Worm (Caenorhabditis elegans) whole organism, L3 larva: ENCODE measurements around the gene msp-63.

Experiments
- R02D3.7 ChIP-seq: fragments of 150-350 bp; optimal IDR thresholded peaks from 2 replicates; lab custom pipeline; 2014; ENCODE audit warnings: missing biosample characterization, missing genetic modification characterization
- ama-1 ChIP-seq: fragments of 150-350 bp; optimal IDR thresholded peaks from 2 replicates; lab custom pipeline; 2018
- ceh-16 ChIP-seq: sonication (generic microtip); optimal IDR thresholded peaks from 2 replicates; lab custom pipeline; 2017; ENCODE audit warnings: missing biosample characterization, missing genetic modification characterization
- ceh-28 ChIP-seq: fragments of 150-350 bp; optimal IDR thresholded peaks from 2 replicates; lab custom pipeline; 2014; ENCODE audit warnings: missing biosample characterization, missing genetic modification reagents, missing genetic modification characterization
- ceh-82 ChIP-seq: fragments of 150-350 bp; optimal IDR thresholded peaks from 2 replicates; lab custom pipeline; 2014; ENCODE audit warnings: missing biosample characterization, missing genetic modification characterization
- ceh-9 ChIP-seq: sonication (generic microtip); optimal IDR thresholded peaks from 2 replicates; lab custom pipeline; 2018; ENCODE audit warnings: missing biosample characterization, missing genetic modification characterization
- daf-12 ChIP-seq: fragments of 150-350 bp; optimal IDR thresholded peaks from 2 replicates; lab custom pipeline; 2014; ENCODE audit warnings: missing biosample characterization, missing genetic modification reagents, missing genetic modification characterization
- egl-27 ChIP-seq: sonication (generic microtip); optimal IDR thresholded peaks from 4 replicates; lab custom pipeline; 2017; ENCODE audit warnings: missing biosample characterization, missing genetic modification reagents, missing genetic modification characterization
- elt-2 ChIP-seq: sonication (generic microtip); optimal IDR thresholded peaks from 2 replicates; lab custom pipeline; 2016; ENCODE audit warnings: missing genetic modification reagents, mild to moderate bottlenecking, missing genetic modification characterization, missing compliant biosample characterization
- elt-3 ChIP-seq, 3 experiments: fragments of 150-350 bp in 1 of 3; sonication (generic microtip) in 2 of 3; optimal IDR thresholded peaks; 2 replicates in 2 of 3; 4 replicates in 1 of 3; lab custom pipeline; 2014 to 2017; ENCODE audit warnings: missing biosample characterization in 3 of 3, missing genetic modification characterization in 3 of 3
- fkh-2 ChIP-seq: fragments of 150-350 bp; optimal IDR thresholded peaks from 2 replicates; lab custom pipeline; 2014; ENCODE audit warnings: missing biosample characterization, missing genetic modification reagents, missing genetic modification characterization
- fos-1 ChIP-seq: fragments of 150-350 bp; optimal IDR thresholded peaks from 2 replicates; lab custom pipeline; 2014; ENCODE audit warnings: missing biosample characterization, missing genetic modification characterization
- lin-15B ChIP-seq: fragments of 150-350 bp; optimal IDR thresholded peaks from 2 replicates; lab custom pipeline; 2014; ENCODE audit warnings: missing biosample characterization, missing genetic modification characterization
- lin-39 ChIP-seq: fragments of 150-350 bp; optimal IDR thresholded peaks from 2 replicates; lab custom pipeline; 2018; ENCODE audit warnings: missing biosample characterization, missing genetic modification reagents, missing genetic modification characterization
- lsy-12 ChIP-seq: sonication (generic microtip); optimal IDR thresholded peaks from 2 replicates; lab custom pipeline; 2016; ENCODE audit warnings: mild to moderate bottlenecking, missing genetic modification characterization, missing compliant biosample characterization
- mdl-1 ChIP-seq: fragments of 150-350 bp; optimal IDR thresholded peaks from 2 replicates; lab custom pipeline; 2014; ENCODE audit warnings: missing biosample characterization, missing genetic modification characterization
- nfya-1 ChIP-seq: sonication (generic microtip); optimal IDR thresholded peaks from 2 replicates; lab custom pipeline; 2017; ENCODE audit warnings: missing genetic modification characterization, mild to moderate bottlenecking, missing compliant biosample characterization, antibody characterized with exemption, moderate library complexity; ENCODE audit not compliant: insufficient read depth
- nhr-11 ChIP-seq: fragments of 150-350 bp; optimal IDR thresholded peaks from 2 replicates; lab custom pipeline; 2014; ENCODE audit warnings: missing biosample characterization, missing genetic modification characterization
- nhr-23 ChIP-seq: fragments of 150-350 bp; optimal IDR thresholded peaks from 2 replicates; lab custom pipeline; 2014; ENCODE audit warnings: missing biosample characterization, missing genetic modification reagents, missing genetic modification characterization
- nhr-25 ChIP-seq: sonication (generic microtip); optimal IDR thresholded peaks from 2 replicates; lab custom pipeline; 2017; ENCODE audit warnings: missing biosample characterization, missing genetic modification characterization
- nhr-28 ChIP-seq: fragments of 150-350 bp; optimal IDR thresholded peaks from 2 replicates; lab custom pipeline; 2014; ENCODE audit warnings: missing biosample characterization, missing genetic modification characterization
- nhr-43 ChIP-seq: sonication (generic microtip); optimal IDR thresholded peaks from 2 replicates; lab custom pipeline; 2016; ENCODE audit warnings: mild to moderate bottlenecking, missing genetic modification characterization, missing compliant biosample characterization; ENCODE audit not compliant: poor library complexity, severe bottlenecking
- nhr-67 ChIP-seq: fragments of 150-350 bp; optimal IDR thresholded peaks from 2 replicates; lab custom pipeline; 2014; ENCODE audit warnings: missing biosample characterization, missing genetic modification characterization
- nhr-76 ChIP-seq: fragments of 150-350 bp; sonication (generic microtip); optimal IDR thresholded peaks from 5 replicates; lab custom pipeline; 2014; ENCODE audit warnings: missing biosample characterization, missing genetic modification characterization
- nhr-77 ChIP-seq: fragments of 150-350 bp; optimal IDR thresholded peaks from 2 replicates; lab custom pipeline; 2014; ENCODE audit warnings: missing biosample characterization, missing genetic modification characterization
- pha-4 ChIP-seq: fragments of 150-350 bp; optimal IDR thresholded peaks from 2 replicates; lab custom pipeline; 2014; ENCODE audit warnings: missing biosample characterization, missing genetic modification reagents, missing genetic modification characterization
- pqm-1 ChIP-seq: fragments of 150-350 bp; optimal IDR thresholded peaks from 2 replicates; lab custom pipeline; 2017; ENCODE audit warnings: missing biosample characterization, missing genetic modification characterization, inconsistent platforms
- sea-2 ChIP-seq: fragments of 150-350 bp; sonication (generic microtip); optimal IDR thresholded peaks from 4 replicates; lab custom pipeline; 2014; ENCODE audit warnings: missing biosample characterization, missing genetic modification reagents, missing genetic modification characterization
- skn-1 ChIP-seq: fragments of 150-350 bp; optimal IDR thresholded peaks from 2 replicates; lab custom pipeline; 2014; ENCODE audit warnings: missing biosample characterization, missing genetic modification characterization
- snpc-4 ChIP-seq: fragments of 150-350 bp; optimal IDR thresholded peaks from 2 replicates; lab custom pipeline; 2014; ENCODE audit warnings: missing biosample characterization, missing genetic modification characterization
- tbx-2 ChIP-seq: sonication (generic microtip); optimal IDR thresholded peaks from 2 replicates; lab custom pipeline; 2016; ENCODE audit warnings: mild to moderate bottlenecking, missing genetic modification characterization, missing compliant biosample characterization
- unc-39 ChIP-seq: sonication (generic microtip); optimal IDR thresholded peaks from 4 replicates; lab custom pipeline; 2017; ENCODE audit warnings: missing biosample characterization, missing genetic modification characterization
- ztf-4 ChIP-seq: fragments of 150-350 bp; optimal IDR thresholded peaks from 2 replicates; lab custom pipeline; 2014; ENCODE audit warnings: missing biosample characterization, missing genetic modification characterization

msp-63 gene

DNA sequence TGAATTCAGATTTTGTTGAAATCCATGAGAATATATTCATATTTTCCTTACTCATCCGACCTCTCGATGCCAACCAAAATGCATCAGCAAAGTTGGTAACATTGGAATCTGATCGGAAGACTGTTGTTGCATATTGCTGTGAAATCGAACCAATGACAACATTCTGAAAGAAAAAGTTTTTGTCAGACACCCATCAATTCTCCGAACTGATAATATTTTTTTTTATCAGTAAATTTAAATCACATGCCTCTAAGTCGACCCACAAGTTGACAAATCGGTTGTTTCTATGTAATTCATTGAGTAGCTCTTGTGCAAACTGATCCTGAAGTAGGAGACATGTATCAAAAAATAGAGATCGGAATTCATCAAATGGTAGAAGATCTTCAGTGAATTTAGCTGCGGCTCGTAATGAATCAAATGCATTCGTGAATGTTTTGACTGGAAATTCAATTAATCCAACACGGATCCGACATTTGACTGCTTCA, 32.7 kb upstream of the msp-63 start, which contains the start of gene col-74:
Gene col-74, plus strand, starts transcription at position 435 of the 485 bp plus-strand sequence.
- TF ChIP-seq lsy-12 (tag; lab: Kevin White, UChicago) (no peak), nhr-23 (tag; lab: Kevin White, UChicago) (no peak), pqm-1 (tag; lab: Kevin White, UChicago) (peak; percentile 56), nhr-28 (tag; lab: Kevin White, UChicago) (no peak), elt-2 (peak; percentile 74), lin-15B (tag; lab: Kevin White, UChicago) (no peak)

DNA sequence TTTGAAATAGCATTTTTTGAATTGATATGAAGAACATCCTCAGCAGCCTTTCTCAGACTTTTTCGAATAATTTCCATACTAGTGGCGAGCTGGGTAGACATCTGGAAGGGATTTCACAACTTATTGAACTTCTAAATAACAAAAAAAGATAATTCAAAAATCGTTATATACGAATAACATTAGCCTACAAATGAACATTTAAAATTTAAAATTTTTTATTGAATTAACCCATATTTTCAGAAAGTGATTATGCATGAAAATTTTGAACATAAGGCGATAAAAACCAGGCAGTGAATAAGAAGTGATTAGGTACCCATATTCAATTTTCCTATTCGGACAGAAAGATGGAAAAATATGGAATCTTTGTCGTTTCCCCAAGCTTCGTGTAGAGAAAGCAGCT, 31.2 kb upstream of the msp-63 start, which contains the start of gene ZK1248.11:
Gene ZK1248.11, minus strand, starts transcription at position 101 of the 400 bp plus-strand sequence.
- no peak for TF ChIP-seq R02D3.7 (tag; lab: Kevin White, UChicago)
- no peak for TF ChIP-seq nhr-28 (tag; lab: Kevin White, UChicago)
- TF ChIP-seq skn-1 (tag; lab: Kevin White, UChicago): no peak
- no peak for TF ChIP-seq egl-27 (tag; lab: Kevin White, UChicago)
- TF ChIP-seq fos-1 (tag; lab: Kevin White, UChicago): no peak
- TF ChIP-seq sea-2 (GFP tag; lab: Kevin White, UChicago): no peak
- no peak for TF ChIP-seq ceh-16 (tag; lab: Kevin White, UChicago)
- TF ChIP-seq ceh-9 (tag; lab: Kevin White, UChicago): no peak
- TF ChIP-seq pha-4 (tag; lab: Kevin White, UChicago): no peak
- TF ChIP-seq tbx-2 (tag; lab: Kevin White, UChicago): no peak
- TF ChIP-seq nhr-76: no peak
- no peak for TF ChIP-seq ceh-28 (tag; lab: Kevin White, UChicago)
- TF ChIP-seq lin-15B (tag; lab: Kevin White, UChicago): no peak
- TF ChIP-seq nhr-77 (tag; lab: Kevin White, UChicago): no peak
- no peak for TF ChIP-seq pqm-1 (tag; lab: Kevin White, UChicago)
- no peak for TF ChIP-seq lin-39 (tag; lab: Kevin White, UChicago)

DNA sequence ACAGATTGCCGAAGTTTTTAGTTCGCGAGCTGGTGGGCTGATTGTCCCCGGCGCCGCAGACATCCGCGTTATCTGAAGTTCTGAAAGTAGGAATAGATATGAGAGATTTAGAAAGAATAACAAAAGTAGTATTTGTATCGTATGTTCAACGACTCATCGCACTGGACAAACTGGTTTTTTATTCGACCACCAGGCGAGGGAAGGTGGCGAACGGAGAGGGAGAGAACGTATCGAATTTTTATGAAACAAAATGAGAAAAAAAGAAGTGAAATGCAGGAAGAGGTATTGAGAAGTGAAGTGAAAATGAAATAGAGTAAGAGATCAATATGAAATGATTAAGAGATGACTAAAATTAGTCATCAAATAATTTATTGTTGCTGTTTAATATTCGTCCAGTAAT, 30.1 kb upstream of the msp-63 start, which contains the start of gene tbc-2:
Gene tbc-2, minus strand, starts transcription at position 80 of the 400 bp plus-strand sequence.
- TF ChIP-seq snpc-4: no peak
- peak; percentile 23 for TF ChIP-seq nhr-25
- no peak for TF ChIP-seq ama-1
- no peak for TF ChIP-seq nhr-11 (tag; lab: Kevin White, UChicago)
- peak; percentile 37 for TF ChIP-seq nhr-23 (tag; lab: Kevin White, UChicago)
- TF ChIP-seq lin-39 (tag; lab: Kevin White, UChicago): no peak
- TF ChIP-seq ceh-82 (tag; lab: Kevin White, UChicago): no peak
- no peak for TF ChIP-seq mdl-1 (tag; lab: Kevin White, UChicago)
- TF ChIP-seq, all 47 proteins: peak for 2

DNA sequence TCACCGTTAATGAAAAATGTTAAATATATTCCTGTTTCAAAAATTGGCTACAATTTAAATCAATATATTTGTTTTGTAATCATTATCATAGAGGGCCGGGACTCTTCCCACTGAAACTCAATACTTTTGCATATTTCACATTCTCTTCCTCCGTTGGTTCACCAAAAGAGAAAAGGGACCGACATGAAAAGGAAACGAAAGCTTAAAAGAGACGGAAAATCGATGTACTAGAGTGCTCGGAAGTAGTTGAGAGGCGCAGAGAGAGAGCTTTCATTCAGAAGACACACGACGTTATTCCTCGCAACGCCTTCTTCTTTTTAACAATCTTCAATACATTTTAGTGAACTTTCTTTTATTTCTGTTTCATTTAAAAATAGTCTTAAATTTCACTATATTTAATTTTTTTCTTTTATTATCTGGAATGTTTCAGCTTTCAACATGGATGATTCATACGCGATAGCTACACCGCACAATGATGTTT, 23.1 kb upstream of the msp-63 start, which contains the start of gene ehs-1:
Gene ehs-1, plus strand, starts transcription at position 431 of the 481 bp plus-strand sequence.
- TF ChIP-seq lin-15B (tag; lab: Kevin White, UChicago): peak; percentile 8
- TF ChIP-seq lsy-12 (tag; lab: Kevin White, UChicago): no peak
- peak; percentile 25 for TF ChIP-seq lin-39 (tag; lab: Kevin White, UChicago)
- no peak for TF ChIP-seq nhr-43 (tag; lab: Kevin White, UChicago)
- peak; percentile 26 for TF ChIP-seq snpc-4
- peak; percentile 65 for TF ChIP-seq sea-2 (GFP tag; lab: Kevin White, UChicago)
- peak; percentile 43 for TF ChIP-seq nfya-1 (tag; lab: Kevin White, UChicago)
- TF ChIP-seq fkh-2 (tag; lab: Kevin White, UChicago): no peak
- TF ChIP-seq elt-3 (tag; optimal IDR thresholded peaks at IDR 0.05; lab: Kevin White, UChicago): no peak
- no peak for TF ChIP-seq ztf-4 (tag; lab: Kevin White, UChicago)

DNA sequence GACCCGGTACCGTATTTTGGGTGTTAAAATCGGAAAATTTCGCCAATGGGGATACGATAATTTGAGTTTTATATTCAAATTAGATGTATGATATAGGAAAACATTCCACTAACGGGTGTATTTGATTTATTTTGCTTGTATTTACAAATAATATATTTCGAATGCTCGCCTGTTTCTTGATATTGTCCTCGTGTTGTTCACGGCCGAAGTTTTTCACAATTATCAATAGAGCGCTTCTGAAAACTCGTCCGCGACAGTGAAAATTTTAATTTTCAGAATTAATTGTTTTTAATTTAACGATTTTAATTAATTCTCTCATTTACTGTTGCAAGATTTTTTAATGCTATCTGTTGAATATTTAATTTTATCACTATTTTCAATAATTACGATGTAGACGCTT, 22.4 kb upstream of the msp-63 start:
- TF ChIP-seq lin-15B (tag; lab: Kevin White, UChicago) (peak; percentile 20), nhr-67 (no peak), elt-2 (peak; percentile 53), daf-12 (tag; lab: Kevin White, UChicago) (no peak), skn-1 (tag; lab: Kevin White, UChicago) (peak; percentile 16), nhr-43 (tag; lab: Kevin White, UChicago) (peak; percentile 49), ceh-9 (tag; lab: Kevin White, UChicago) (no peak), pqm-1 (tag; lab: Kevin White, UChicago) (peak; percentile 39), unc-39 (tag; lab: Kevin White, UChicago) (no peak)
